Worm (Caenorhabditis elegans) whole organism, L4 larva: ENCODE results near the gene C40H5.2.

Experiments used
- F10B5.3 ChIP-seq: sonication (generic microtip); optimal IDR thresholded peaks from 2 replicates; lab custom pipeline; 2016; ENCODE audit warnings: mild to moderate bottlenecking, missing genetic modification characterization, missing compliant biosample characterization
- F26F4.8 ChIP-seq: fragments of 200-800 bp; sonication (Bioruptor generic); conservative IDR thresholded peaks from 2 replicates; pipeline ENCODE4 v1.3.6; 2022; ENCODE audit warnings: missing genetic modification characterization, missing compliant biosample characterization
- F37D6.2 ChIP-seq: sonication (generic microtip); optimal IDR thresholded peaks from 2 replicates; lab custom pipeline; 2016; ENCODE audit warnings: mild to moderate bottlenecking, missing genetic modification characterization, missing compliant biosample characterization
- T20F7.1 ChIP-seq: fragments of 200-800 bp; sonication (Bioruptor generic); optimal IDR thresholded peaks from 2 replicates; lab custom pipeline; 2018; ENCODE audit warnings: mild to moderate bottlenecking, missing genetic modification characterization, missing compliant biosample characterization
- ZK337.2 ChIP-seq: fragments of 200-800 bp; sonication (Bioruptor generic); IDR thresholded peaks from 2 replicates; pipeline ENCODE4 v1.3.6; 2022; ENCODE audit warnings: missing genetic modification reagents, missing genetic modification characterization, missing compliant biosample characterization
- aha-1 ChIP-seq: fragments of 150-350 bp; peaks from one replicate; lab custom pipeline; 2014; ENCODE audit warnings: missing biosample characterization, missing genetic modification characterization
- arid-1 ChIP-seq: fragments of 200-800 bp; sonication (Bioruptor generic); conservative IDR thresholded peaks from 2 replicates; pipeline ENCODE4 v1.3.6; 2022; ENCODE audit warnings: missing genetic modification reagents, missing genetic modification characterization, missing compliant biosample characterization
- attf-4 ChIP-seq: sonication (generic microtip); optimal IDR thresholded peaks from 3 replicates; lab custom pipeline; 2017; ENCODE audit warnings: missing biosample characterization, missing genetic modification characterization
- ceh-28 ChIP-seq: fragments of 150-350 bp; optimal IDR thresholded peaks from 2 replicates; lab custom pipeline; 2014; ENCODE audit warnings: missing biosample characterization, missing genetic modification reagents, missing genetic modification characterization
- ceh-32 ChIP-seq: sonication (generic microtip); optimal IDR thresholded peaks from 2 replicates; lab custom pipeline; 2016; ENCODE audit warnings: mild to moderate bottlenecking, missing genetic modification characterization, missing compliant biosample characterization; ENCODE audit not compliant: poor library complexity
- ceh-62 ChIP-seq: sonication (generic microtip); optimal IDR thresholded peaks from 2 replicates; lab custom pipeline; 2017; ENCODE audit warnings: missing biosample characterization, missing genetic modification characterization
- ces-1 ChIP-seq: fragments of 150-350 bp; sonication (generic microtip); optimal IDR thresholded peaks from 4 replicates; lab custom pipeline; 2014; ENCODE audit warnings: missing biosample characterization, missing genetic modification reagents, missing genetic modification characterization
- ctbp-1 ChIP-seq: fragments of 200-800 bp; sonication (Bioruptor generic); IDR thresholded peaks from 2 replicates; pipeline ENCODE4 v1.3.6; 2022; ENCODE audit warnings: missing genetic modification reagents, missing genetic modification characterization, missing compliant biosample characterization
- daf-16 ChIP-seq, 3 experiments: sonication (generic microtip); optimal IDR thresholded peaks; 2 replicates each; lab custom pipeline; 2016 to 2017; ENCODE audit warnings: missing genetic modification characterization in 3 of 3, missing genetic modification reagents in 3 of 3, mild to moderate bottlenecking in 2 of 3, missing compliant biosample characterization in 2 of 3, missing biosample characterization in 1 of 3, moderate library complexity in 1 of 3
- dpl-1 ChIP-seq: fragments of 150-350 bp; optimal IDR thresholded peaks from 2 replicates; lab custom pipeline; 2014; ENCODE audit warnings: missing biosample characterization, missing genetic modification reagents, missing genetic modification characterization
- duxl-1 ChIP-seq: sonication (generic microtip); optimal IDR thresholded peaks from 2 replicates; lab custom pipeline; 2016; ENCODE audit warnings: mild to moderate bottlenecking, missing genetic modification characterization, moderate library complexity, missing compliant biosample characterization; ENCODE audit not compliant: poor library complexity
- dve-1 ChIP-seq: sonication (generic microtip); optimal IDR thresholded peaks from 2 replicates; lab custom pipeline; 2017; ENCODE audit warnings: antibody characterized with exemption, mild to moderate bottlenecking, missing genetic modification characterization, missing compliant biosample characterization; ENCODE audit not compliant: insufficient read depth
- egl-27 ChIP-seq: sonication (generic microtip); optimal IDR thresholded peaks from 3 replicates; lab custom pipeline; 2017; ENCODE audit warnings: missing biosample characterization, missing genetic modification reagents, missing genetic modification characterization
- fkh-10 ChIP-seq: fragments of 150-350 bp; optimal IDR thresholded peaks from 2 replicates; lab custom pipeline; 2014; ENCODE audit warnings: missing biosample characterization, missing genetic modification reagents, missing genetic modification characterization
- fos-1 ChIP-seq: fragments of 150-350 bp; optimal IDR thresholded peaks from 2 replicates; lab custom pipeline; 2014; ENCODE audit warnings: missing biosample characterization, missing genetic modification characterization
- hlh-11 ChIP-seq: fragments of 200-800 bp; sonication (Bioruptor generic); optimal IDR thresholded peaks from 2 replicates; lab custom pipeline; 2018; ENCODE audit warnings: mild to moderate bottlenecking, missing genetic modification characterization, missing compliant biosample characterization
- hlh-30 ChIP-seq: sonication (generic microtip); optimal IDR thresholded peaks from 2 replicates; lab custom pipeline; 2017; ENCODE audit warnings: antibody characterized with exemption, mild to moderate bottlenecking, missing genetic modification characterization, missing compliant biosample characterization; ENCODE audit not compliant: insufficient read depth
- jun-1 ChIP-seq: fragments of 150-350 bp; optimal IDR thresholded peaks from 2 replicates; lab custom pipeline; 2014; ENCODE audit warnings: missing biosample characterization, missing genetic modification reagents, missing genetic modification characterization
- lin-1 ChIP-seq: fragments of 200-800 bp; sonication (Bioruptor generic); IDR thresholded peaks from 2 replicates; pipeline ENCODE4 v1.3.6; 2022; ENCODE audit warnings: missing genetic modification reagents, missing genetic modification characterization, missing compliant biosample characterization
- lin-13 ChIP-seq: fragments of 150-350 bp; optimal IDR thresholded peaks from 2 replicates; lab custom pipeline; 2014; ENCODE audit warnings: missing biosample characterization, missing genetic modification reagents, missing genetic modification characterization
- lin-15B ChIP-seq: fragments of 150-350 bp; sonication (generic microtip); optimal IDR thresholded peaks from 3 replicates; lab custom pipeline; 2014; ENCODE audit warnings: missing biosample characterization, missing genetic modification characterization
- lin-39 ChIP-seq: fragments of 150-350 bp; optimal IDR thresholded peaks from 2 replicates; lab custom pipeline; 2014; ENCODE audit warnings: missing biosample characterization, missing genetic modification reagents, missing genetic modification characterization
- mdl-1 ChIP-seq, 2 experiments: fragments of 150-350 bp in 1 of 2; sonication (generic microtip) in 1 of 2; optimal IDR thresholded peaks; 2 replicates each; lab custom pipeline; 2014 to 2017; ENCODE audit warnings: missing biosample characterization in 2 of 2, missing genetic modification characterization in 2 of 2
- mep-1 ChIP-seq: fragments of 150-350 bp; sonication (generic microtip); optimal IDR thresholded peaks from 3 replicates; lab custom pipeline; 2014; ENCODE audit warnings: missing biosample characterization, missing genetic modification characterization
- mes-2 ChIP-seq: sonication (generic microtip); optimal IDR thresholded peaks from 2 replicates; lab custom pipeline; 2016; ENCODE audit warnings: missing genotype, mild to moderate bottlenecking, missing genetic modification characterization, missing compliant biosample characterization; ENCODE audit not compliant: poor library complexity, severe bottlenecking
- mxl-2 ChIP-seq: fragments of 200-800 bp; sonication (Bioruptor generic); conservative IDR thresholded peaks from 2 replicates; pipeline ENCODE4 v1.3.6; 2022; ENCODE audit warnings: missing genetic modification reagents, missing genetic modification characterization, missing compliant biosample characterization
- mxl-3 ChIP-seq: fragments of 200-800 bp; sonication (Bioruptor generic); optimal IDR thresholded peaks from 2 replicates; lab custom pipeline; 2018; ENCODE audit warnings: mild to moderate bottlenecking, missing genetic modification characterization, missing compliant biosample characterization
- nhr-102 ChIP-seq: sonication (generic microtip); optimal IDR thresholded peaks from 2 replicates; lab custom pipeline; 2016; ENCODE audit warnings: mild to moderate bottlenecking, missing genetic modification characterization, moderate library complexity, missing compliant biosample characterization
- nhr-111 ChIP-seq: fragments of 200-800 bp; sonication (Bioruptor generic); optimal IDR thresholded peaks from 2 replicates; lab custom pipeline; 2018; ENCODE audit warnings: mild to moderate bottlenecking, missing genetic modification characterization, missing compliant biosample characterization
- nhr-237 ChIP-seq: sonication (generic microtip); optimal IDR thresholded peaks from 2 replicates; lab custom pipeline; 2017; ENCODE audit warnings: missing biosample characterization, missing genetic modification characterization
- nhr-42 ChIP-seq: fragments of 200-800 bp; sonication (Bioruptor generic); IDR thresholded peaks from 2 replicates; pipeline ENCODE4 v1.3.6; 2022; ENCODE audit warnings: missing genetic modification characterization, missing compliant biosample characterization
- nhr-6 ChIP-seq: fragments of 150-350 bp; optimal IDR thresholded peaks from 2 replicates; lab custom pipeline; 2014; ENCODE audit warnings: missing biosample characterization, missing genetic modification characterization
- php-3 ChIP-seq: fragments of 200-800 bp; sonication (Bioruptor generic); IDR thresholded peaks from 2 replicates; pipeline ENCODE4 v1.3.6; 2022; ENCODE audit warnings: missing genetic modification reagents, missing genetic modification characterization, missing compliant biosample characterization
- rbr-2 ChIP-seq: sonication (generic microtip); optimal IDR thresholded peaks from 2 replicates; lab custom pipeline; 2016; ENCODE audit warnings: missing genotype, missing genetic modification characterization, missing compliant biosample characterization
- saeg-2 ChIP-seq: fragments of 200-800 bp; sonication (Bioruptor generic); IDR thresholded peaks from 2 replicates; pipeline ENCODE4 v1.3.6; 2022; ENCODE audit warnings: missing genetic modification reagents, missing genetic modification characterization, missing compliant biosample characterization
- set-16 ChIP-seq: fragments of 200-800 bp; sonication (Bioruptor generic); IDR thresholded peaks from 2 replicates; pipeline ENCODE4 v1.3.6; 2022; ENCODE audit warnings: missing genetic modification reagents, missing genetic modification characterization, missing compliant biosample characterization
- skn-1 ChIP-seq: fragments of 150-350 bp; optimal IDR thresholded peaks from 2 replicates; lab custom pipeline; 2014; ENCODE audit warnings: missing biosample characterization, missing genetic modification characterization
- snpc-4 ChIP-seq: fragments of 150-350 bp; optimal IDR thresholded peaks from 2 replicates; lab custom pipeline; 2014; ENCODE audit warnings: missing biosample characterization, missing genetic modification characterization
- spr-3 ChIP-seq: fragments of 200-800 bp; sonication (Bioruptor generic); optimal IDR thresholded peaks from 2 replicates; lab custom pipeline; 2018; ENCODE audit warnings: mild to moderate bottlenecking, missing genetic modification characterization, missing compliant biosample characterization
- unc-130 ChIP-seq: sonication (generic microtip); optimal IDR thresholded peaks from 2 replicates; lab custom pipeline; 2016; ENCODE audit warnings: missing genetic modification reagents, missing genetic modification characterization, missing compliant biosample characterization
- unc-39 ChIP-seq: sonication (generic microtip); optimal IDR thresholded peaks from 2 replicates; lab custom pipeline; 2017; ENCODE audit warnings: missing biosample characterization, missing genetic modification characterization
- unc-62 ChIP-seq, 3 experiments: fragments of 150-350 bp in 1 of 3; sonication (generic microtip); optimal IDR thresholded peaks in 2 of 3; peaks in 1 of 3; 1 replicate in 1 of 3; 2 replicates in 2 of 3; lab custom pipeline; 2014 to 2017; ENCODE audit warnings: missing biosample characterization in 3 of 3, missing genetic modification characterization in 3 of 3, missing genetic modification reagents in 3 of 3, missing genotype in 1 of 3
- vab-7 ChIP-seq: fragments of 200-800 bp; sonication (Bioruptor generic); IDR thresholded peaks from 2 replicates; pipeline ENCODE4 v1.3.6; 2022; ENCODE audit warnings: missing genetic modification reagents, missing genetic modification characterization, missing compliant biosample characterization
- zip-11 ChIP-seq: fragments of 200-800 bp; sonication (Bioruptor generic); IDR thresholded peaks from 2 replicates; pipeline ENCODE4 v1.3.6; 2022; ENCODE audit warnings: missing genetic modification characterization, missing compliant biosample characterization

Gene C40H5.2

DNA sequence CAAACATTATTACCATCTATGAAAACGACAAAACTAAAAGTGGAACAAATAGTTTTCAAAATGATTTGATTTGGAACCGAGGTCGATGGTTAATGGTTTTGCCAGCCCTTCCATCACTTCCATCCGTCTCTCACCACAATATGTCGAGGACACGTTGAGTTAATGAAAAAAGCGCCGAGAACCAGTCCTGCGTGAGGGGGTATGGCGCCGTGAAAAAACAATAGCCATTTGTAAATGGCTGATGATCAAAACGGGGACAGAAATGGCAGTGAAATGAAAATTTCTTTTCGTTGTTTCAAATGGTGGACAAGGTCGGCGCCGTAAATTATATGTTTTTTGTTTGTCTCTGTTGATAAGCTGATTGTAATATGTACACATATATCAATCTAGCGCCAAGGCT lies 25.8 kb upstream of the C40H5.2 start (continued):
- no peak for TF ChIP-seq aha-1
- no peak for TF ChIP-seq ceh-28 (tag; lab: Kevin White, UChicago)
- TF ChIP-seq hlh-30 (tag; lab: Kevin White, UChicago): no peak
- TF ChIP-seq mes-2: no peak
- TF ChIP-seq php-3: no peak

- TF ChIP-seq mep-1: peak; percentile 55
- TF ChIP-seq mxl-3 (GFP tag; lab: Kevin White, UChicago): peak; percentile 12
- TF ChIP-seq rbr-2 (tag; lab: Kevin White, UChicago): no peak
- no peak for TF ChIP-seq dpl-1 (GFP tag; lab: Kevin White, UChicago)
- no peak for TF ChIP-seq nhr-42
- TF ChIP-seq nhr-6: no peak
- no peak for TF ChIP-seq ctbp-1
- TF ChIP-seq vab-7 (GFP tag; lab: Robert Waterston, UW): no peak
- TF ChIP-seq snpc-4 (tag; lab: Kevin White, UChicago): no peak
- TF ChIP-seq egl-27 (tag; lab: Kevin White, UChicago): no peak
- no peak for TF ChIP-seq nhr-237 (tag; lab: Kevin White, UChicago)
- TF ChIP-seq daf-16 (GFP tag; optimal IDR thresholded peaks at IDR 0.05; lab: Kevin White, UChicago): no peak
- peak; percentile 98 for TF ChIP-seq daf-16 (tag; optimal IDR thresholded peaks at IDR 0.05; lab: Kevin White, UChicago)
- no peak for TF ChIP-seq zip-11 (GFP tag; lab: Robert Waterston, UW)
- TF ChIP-seq fos-1 (tag; lab: Kevin White, UChicago): no peak
- TF ChIP-seq mdl-1 (tag; optimal IDR thresholded peaks at IDR 0.05; lab: Kevin White, UChicago): peak in 1 of 2 experiments; percentile 69
- TF ChIP-seq arid-1: no peak
- no peak for TF ChIP-seq mes-2
- TF ChIP-seq skn-1: no peak
- TF ChIP-seq hlh-11 (tag; lab: Kevin White, UChicago): peak; percentile 61
- no peak for TF ChIP-seq jun-1 (tag; lab: Kevin White, UChicago)
- no peak for TF ChIP-seq mxl-2 (GFP tag; lab: Robert Waterston, UW)
- no peak for TF ChIP-seq set-16 (GFP tag; lab: Robert Waterston, UW)
- no peak for TF ChIP-seq F26F4.8 (GFP tag; lab: Robert Waterston, UW)
- TF ChIP-seq ZK337.2 (GFP tag; lab: Robert Waterston, UW): no peak
- TF ChIP-seq ceh-62 (tag; lab: Kevin White, UChicago): no peak
- peak; percentile 69 for TF ChIP-seq ces-1
- TF ChIP-seq nhr-111 (GFP tag; lab: Kevin White, UChicago): no peak
- TF ChIP-seq F37D6.2 (tag; lab: Kevin White, UChicago): no peak
- peak; percentile 54 for TF ChIP-seq dve-1 (tag; lab: Kevin White, UChicago)
- no peak for TF ChIP-seq attf-4
- TF ChIP-seq nhr-102 (tag; lab: Kevin White, UChicago): no peak
- no peak for TF ChIP-seq ceh-32 (tag; lab: Kevin White, UChicago)
- no peak for TF ChIP-seq lin-15B
- no peak for TF ChIP-seq T20F7.1
- TF ChIP-seq unc-130 (GFP tag; lab: Kevin White, UChicago): no peak
- 0 out of 2 replicates have a peak, but pooled peaks have one; percentile 44 for TF ChIP-seq php-3
- TF ChIP-seq duxl-1 (tag; lab: Kevin White, UChicago): no peak
- peak in 1 of 2 experiments; percentile 21 for TF ChIP-seq unc-62 (GFP tag; optimal IDR thresholded peaks at IDR 0.05 in 1 of 2; lab: Kevin White, UChicago)
- TF ChIP-seq unc-62 (tag; optimal IDR thresholded peaks at IDR 0.05; lab: Kevin White, UChicago): no peak
- TF ChIP-seq lin-1 (GFP tag; lab: Robert Waterston, UW): no peak
- no peak for TF ChIP-seq lin-39 (tag; lab: Kevin White, UChicago)
- TF ChIP-seq F10B5.3: no peak
- TF ChIP-seq fkh-10 (GFP tag; lab: Kevin White, UChicago): no peak
- no peak for TF ChIP-seq saeg-2
- no peak for TF ChIP-seq unc-39
- TF ChIP-seq spr-3 (GFP tag; lab: Kevin White, UChicago): no peak
- no peak for TF ChIP-seq lin-13 (GFP tag; lab: Kevin White, UChicago)
These were observed 22.1 kb upstream of the C40H5.2 start, which contains the start of gene D1053.4 for ce11 chrX:11723781-11724201. TSS of gene D1053.4 (minus strand) at chrX:11723800.
